Fruit fly (Drosophila melanogaster): ENCODE results near the gene Setd3.

The Setd3 gene

DNA sequence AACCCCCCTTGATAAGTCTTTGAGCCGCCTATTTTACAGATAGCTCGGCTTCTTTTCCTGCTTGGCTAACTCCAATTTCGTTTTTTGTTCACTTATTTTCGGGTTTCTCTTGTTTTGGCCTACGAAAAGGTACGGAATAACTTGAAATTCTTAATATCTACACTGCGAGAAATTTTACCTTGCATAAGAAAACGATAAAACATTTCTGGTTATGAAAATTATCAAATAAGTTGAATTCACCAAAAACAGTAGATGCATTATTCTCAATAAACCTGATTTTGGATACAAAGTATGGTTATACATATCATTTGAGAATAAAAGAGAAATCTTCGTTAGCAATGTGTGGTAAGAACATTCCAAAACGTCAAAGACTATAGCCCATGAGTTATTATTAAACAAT lies 13.5 kb upstream of the Setd3 start (continued):
- TF ChIP-seq Elba2 (GFP tag; optimal IDR thresholded peaks at IDR 0.05): no peak
- TF ChIP-seq sna (GFP tag; IDR thresholded peaks at IDR 0.05; ENCODE audit: partially characterized antibody): no peak
- no peak for TF ChIP-seq CG18764 (GFP tag; optimal IDR thresholded peaks at IDR 0.05)
- TF ChIP-seq twi (tag; optimal IDR thresholded peaks at IDR 0.05): no peak
- no peak for TF ChIP-seq sr (GFP tag; IDR thresholded peaks at IDR 0.05)
- no peak for TF ChIP-seq seq (GFP tag; IDR thresholded peaks at IDR 0.05)
- TF ChIP-seq Atf-2 (GFP tag; optimal IDR thresholded peaks at IDR 0.05): no peak
- TF ChIP-seq Dp (GFP tag; optimal IDR thresholded peaks at IDR 0.05): no peak
- TF ChIP-seq bsh (GFP tag; optimal IDR thresholded peaks at IDR 0.05): peak in 1 of 2 experiments; percentile 62
- TF ChIP-seq CG4360 (GFP tag; IDR thresholded peaks at IDR 0.05): no peak
- no peak for TF ChIP-seq HmgZ (tag; optimal IDR thresholded peaks at IDR 0.05)
- no peak for TF ChIP-seq CG2129 (GFP tag; IDR thresholded peaks at IDR 0.05; ENCODE audit: partially characterized antibody)
- no peak for TF ChIP-seq CG17385 (GFP tag; optimal IDR thresholded peaks at IDR 0.05)
- no peak for TF ChIP-seq ERR (GFP tag; optimal IDR thresholded peaks at IDR 0.05)
- TF ChIP-seq ken (GFP tag; IDR thresholded peaks at IDR 0.05): no peak
- no peak for TF ChIP-seq tgo (GFP tag; IDR thresholded peaks at IDR 0.05)
- TF ChIP-seq MBD-R2 (GFP tag; IDR thresholded peaks at IDR 0.05): no peak
- peak; percentile 77 for TF ChIP-seq zf30C (GFP tag; optimal IDR thresholded peaks at IDR 0.05)
- TF ChIP-seq CG1832 (GFP tag; optimal IDR thresholded peaks at IDR 0.05): no peak
- no peak for TF ChIP-seq tap (tag; optimal IDR thresholded peaks at IDR 0.05)
- no peak for TF ChIP-seq Hmx (GFP tag; optimal IDR thresholded peaks at IDR 0.05)
- no peak for TF ChIP-seq TFAM (GFP tag; optimal IDR thresholded peaks at IDR 0.05)
- TF ChIP-seq CG3163 (GFP tag; optimal IDR thresholded peaks at IDR 0.05): no peak
- TF ChIP-seq jigr1 (GFP tag; IDR thresholded peaks at IDR 0.05): no peak
- TF ChIP-seq CG6272 (GFP tag; IDR thresholded peaks at IDR 0.05): no peak
- TF ChIP-seq dm (GFP tag; optimal IDR thresholded peaks at IDR 0.05): no peak
- no peak for TF ChIP-seq ham (GFP tag; IDR thresholded peaks at IDR 0.05)
- TF ChIP-seq Dip3 (GFP tag; optimal IDR thresholded peaks at IDR 0.05): no peak
- TF ChIP-seq NfI (GFP tag; optimal IDR thresholded peaks at IDR 0.05): no peak
- TF ChIP-seq gem (tag; optimal IDR thresholded peaks at IDR 0.05): peak; percentile 73
- TF ChIP-seq B-H2 (GFP tag; optimal IDR thresholded peaks at IDR 0.05): no peak
- TF ChIP-seq CG12744 (GFP tag; optimal IDR thresholded peaks at IDR 0.05): no peak
- no peak for TF ChIP-seq CG18599 (GFP tag; optimal IDR thresholded peaks at IDR 0.05)
- peak; percentile 42 for TF ChIP-seq Hsf (GFP tag; optimal IDR thresholded peaks at IDR 0.05)
- no peak for TF ChIP-seq CG3407 (GFP tag; optimal IDR thresholded peaks at IDR 0.05)
- TF ChIP-seq Hr78 (GFP tag; optimal IDR thresholded peaks at IDR 0.05): no peak
- no peak for TF ChIP-seq sim (GFP tag; IDR thresholded peaks at IDR 0.05)
- peak; percentile 39 for TF ChIP-seq nmo (GFP tag; optimal IDR thresholded peaks at IDR 0.05)
- peak; percentile 59 for TF ChIP-seq CG10979 (tag; optimal IDR thresholded peaks at IDR 0.05)
- TF ChIP-seq CG2889 (GFP tag; IDR thresholded peaks at IDR 0.05): no peak
- no peak for TF ChIP-seq Atf6 (GFP tag; IDR thresholded peaks at IDR 0.05)
- TF ChIP-seq pum (GFP tag; optimal IDR thresholded peaks at IDR 0.05): no peak
- TF ChIP-seq Ptx1 (GFP tag; IDR thresholded peaks at IDR 0.05): no peak
- TF ChIP-seq CG18011 (GFP tag; optimal IDR thresholded peaks at IDR 0.05): no peak
- TF ChIP-seq Usf (GFP tag; optimal IDR thresholded peaks at IDR 0.05): no peak
- no peak for TF ChIP-seq yki (optimal IDR thresholded peaks at IDR 0.05)
- peak; percentile 25 for TF ChIP-seq CG9727 (GFP tag; optimal IDR thresholded peaks at IDR 0.05)
- peak; percentile 60 for TF ChIP-seq phol (tag; optimal IDR thresholded peaks at IDR 0.05)
- TF ChIP-seq dimm (GFP tag; IDR thresholded peaks at IDR 0.05): no peak
- no peak for TF ChIP-seq vfl (GFP tag; optimal IDR thresholded peaks at IDR 0.05)
- TF ChIP-seq CG6813 (GFP tag; optimal IDR thresholded peaks at IDR 0.05): no peak
- TF ChIP-seq CG30431 (GFP tag; optimal IDR thresholded peaks at IDR 0.05): no peak
- no peak for TF ChIP-seq CG14441 (GFP tag; IDR thresholded peaks at IDR 0.05)
